Worm (Caenorhabditis elegans) whole organism, L2 larva: ENCODE data around the gene F02D10.3.

Source experiments
- C34F6.9 ChIP-seq: fragments of 150-350 bp; optimal IDR thresholded peaks from 2 replicates; lab custom pipeline; 2014; ENCODE audit warnings: missing biosample characterization, missing genetic modification characterization
- Y55F3AM.14 ChIP-seq: fragments of 200-800 bp; sonication (Bioruptor generic); optimal IDR thresholded peaks from 2 replicates; lab custom pipeline; 2018; ENCODE audit warnings: mild to moderate bottlenecking, missing genetic modification characterization, missing compliant biosample characterization
- ZK546.5 ChIP-seq: sonication (generic microtip); optimal IDR thresholded peaks from 2 replicates; lab custom pipeline; 2017; ENCODE audit warnings: missing biosample characterization, missing genetic modification characterization
- aly-2 ChIP-seq: fragments of 150-350 bp; optimal IDR thresholded peaks from 2 replicates; lab custom pipeline; 2014; ENCODE audit warnings: missing biosample characterization, missing genetic modification characterization
- ama-1 ChIP-seq: fragments of 150-350 bp; optimal IDR thresholded peaks from 2 replicates; lab custom pipeline; 2018; ENCODE audit warnings: inconsistent platforms
- ceh-82 ChIP-seq: fragments of 150-350 bp; optimal IDR thresholded peaks from 2 replicates; lab custom pipeline; 2014; ENCODE audit warnings: missing biosample characterization, missing genetic modification characterization
- dmd-4 ChIP-seq: sonication (generic microtip); optimal IDR thresholded peaks from 2 replicates; lab custom pipeline; 2017; ENCODE audit warnings: missing biosample characterization, missing genetic modification characterization
- egl-27 ChIP-seq: sonication (generic microtip); optimal IDR thresholded peaks from 3 replicates; lab custom pipeline; 2017; ENCODE audit warnings: missing biosample characterization, missing genetic modification reagents, missing genetic modification characterization
- elt-1 ChIP-seq: fragments of 150-350 bp; optimal IDR thresholded peaks from 2 replicates; lab custom pipeline; 2014; ENCODE audit warnings: missing biosample characterization, missing genetic modification characterization
- fos-1 ChIP-seq: fragments of 150-350 bp; optimal IDR thresholded peaks from 2 replicates; lab custom pipeline; 2014; ENCODE audit warnings: missing biosample characterization, missing genetic modification characterization
- gmeb-1 ChIP-seq: fragments of 150-350 bp; optimal IDR thresholded peaks from 2 replicates; lab custom pipeline; 2014; ENCODE audit warnings: missing biosample characterization, missing genetic modification characterization
- lin-11 ChIP-seq: fragments of 150-350 bp; sonication (generic microtip); optimal IDR thresholded peaks from 2 replicates; lab custom pipeline; 2014; ENCODE audit warnings: missing biosample characterization, missing genetic modification characterization, inconsistent platforms, mixed read lengths
- lin-39 ChIP-seq: fragments of 150-350 bp; optimal IDR thresholded peaks from 2 replicates; lab custom pipeline; 2014; ENCODE audit warnings: missing biosample characterization, missing genetic modification reagents, missing genetic modification characterization
- lsy-2 ChIP-seq, 2 experiments: fragments of 150-350 bp in 1 of 2; sonication (generic microtip) in 1 of 2; optimal IDR thresholded peaks; 2 replicates each; lab custom pipeline; 2014 to 2017; ENCODE audit warnings: missing biosample characterization in 2 of 2, missing genetic modification characterization in 2 of 2
- mab-5 ChIP-seq: fragments of 150-350 bp; optimal IDR thresholded peaks from 2 replicates; lab custom pipeline; 2014; ENCODE audit warnings: missing biosample characterization, missing genetic modification characterization
- mbf-1 ChIP-seq: sonication (generic microtip); optimal IDR thresholded peaks from 2 replicates; lab custom pipeline; 2017; ENCODE audit warnings: missing biosample characterization, missing genetic modification characterization
- mdl-1 ChIP-seq, 2 experiments: fragments of 150-350 bp in 1 of 2; sonication (generic microtip) in 1 of 2; optimal IDR thresholded peaks; 2 replicates each; lab custom pipeline; 2017; ENCODE audit warnings: missing biosample characterization in 2 of 2, missing genetic modification characterization in 2 of 2
- nhr-10 ChIP-seq: sonication (generic microtip); optimal IDR thresholded peaks from 2 replicates; lab custom pipeline; 2017; ENCODE audit warnings: missing biosample characterization, missing genetic modification characterization
- nhr-11 ChIP-seq: fragments of 150-350 bp; optimal IDR thresholded peaks from 2 replicates; lab custom pipeline; 2014; ENCODE audit warnings: missing biosample characterization, missing genetic modification characterization
- nhr-129 ChIP-seq: fragments of 150-350 bp; optimal IDR thresholded peaks from 2 replicates; lab custom pipeline; 2014; ENCODE audit warnings: missing biosample characterization, missing genetic modification characterization
- nhr-21 ChIP-seq: fragments of 150-350 bp; optimal IDR thresholded peaks from 2 replicates; lab custom pipeline; 2014; ENCODE audit warnings: missing biosample characterization, missing genetic modification characterization
- nhr-23 ChIP-seq: fragments of 150-350 bp; optimal IDR thresholded peaks from 2 replicates; lab custom pipeline; 2014; ENCODE audit warnings: missing biosample characterization, missing genetic modification reagents, missing genetic modification characterization
- nhr-77 ChIP-seq: fragments of 150-350 bp; optimal IDR thresholded peaks from 2 replicates; lab custom pipeline; 2014; ENCODE audit warnings: missing biosample characterization, missing genetic modification characterization
- peb-1 ChIP-seq: fragments of 150-350 bp; optimal IDR thresholded peaks from 2 replicates; lab custom pipeline; 2014; ENCODE audit warnings: missing biosample characterization, missing genetic modification characterization
- skn-1 ChIP-seq: sonication (generic microtip); optimal IDR thresholded peaks from 2 replicates; lab custom pipeline; 2017; ENCODE audit warnings: missing biosample characterization, missing genetic modification characterization
- sma-3 ChIP-seq: sonication (generic microtip); optimal IDR thresholded peaks from 2 replicates; lab custom pipeline; 2016; ENCODE audit warnings: missing genetic modification reagents, missing genetic modification characterization, missing compliant biosample characterization
- sma-9 ChIP-seq, 2 experiments: fragments of 150-350 bp in 1 of 2; sonication (generic microtip) in 1 of 2; optimal IDR thresholded peaks; 2 replicates each; lab custom pipeline; 2014 to 2016; ENCODE audit warnings: missing genetic modification characterization in 2 of 2, mild to moderate bottlenecking in 1 of 2, missing biosample characterization in 1 of 2, missing compliant biosample characterization in 1 of 2, missing genetic modification reagents in 1 of 2, moderate library complexity in 1 of 2
- unc-55 ChIP-seq: fragments of 150-350 bp; sonication (generic microtip); optimal IDR thresholded peaks from 3 replicates; lab custom pipeline; 2014; ENCODE audit warnings: missing biosample characterization, missing genetic modification reagents, missing genetic modification characterization
- zag-1 ChIP-seq: fragments of 150-350 bp; optimal IDR thresholded peaks from 2 replicates; lab custom pipeline; 2014; ENCODE audit warnings: missing biosample characterization, missing genetic modification characterization
- ztf-1 ChIP-seq: fragments of 200-800 bp; sonication (Bioruptor generic); conservative IDR thresholded peaks from 2 replicates; pipeline ENCODE4 v1.3.6; 2022; ENCODE audit warnings: missing genetic modification characterization, missing compliant biosample characterization
- ztf-11 ChIP-seq: sonication (generic microtip); optimal IDR thresholded peaks from 2 replicates; lab custom pipeline; 2017; ENCODE audit warnings: missing biosample characterization, missing genetic modification characterization
- ztf-4 ChIP-seq: fragments of 150-350 bp; optimal IDR thresholded peaks from 2 replicates; lab custom pipeline; 2014; ENCODE audit warnings: missing biosample characterization, missing genetic modification characterization

F02D10.3 gene

ce11 chrX:13484813-13485212, 22.4 kb upstream of the F02D10.3 start, which contains the start of gene srd-51:
Gene srd-51, minus strand, starts transcription at chrX:13484913.
- TF ChIP-seq elt-1 (tag; lab: Kevin White, UChicago) (no peak), Y55F3AM.14 (no peak), nhr-10 (tag; lab: Kevin White, UChicago) (no peak), skn-1 (tag; lab: Kevin White, UChicago) (no peak), nhr-23 (tag; lab: Kevin White, UChicago) (no peak), peb-1 (no peak), ama-1 (lab: Kevin White, UChicago) (no peak), nhr-11 (tag; lab: Kevin White, UChicago) (no peak), mbf-1 (tag; lab: Kevin White, UChicago) (no peak), egl-27 (tag; lab: Kevin White, UChicago) (no peak), ztf-4 (tag; lab: Kevin White, UChicago) (no peak), ztf-11 (tag; lab: Kevin White, UChicago) (no peak), lin-39 (tag; lab: Kevin White, UChicago) (no peak)

ce11 chrX:13481704-13482103, 19.3 kb upstream of the F02D10.3 start, which contains the start of gene srd-50:
Gene srd-50, minus strand, starts transcription at chrX:13481804.
- TF ChIP-seq unc-55 (no peak), lin-39 (tag; lab: Kevin White, UChicago) (no peak), egl-27 (tag; lab: Kevin White, UChicago) (no peak), lsy-2 (tag; optimal IDR thresholded peaks at IDR 0.05; lab: Kevin White, UChicago) (no peak), lin-11 (tag; lab: Kevin White, UChicago) (no peak), mab-5 (tag; lab: Kevin White, UChicago) (no peak), skn-1 (tag; lab: Kevin White, UChicago) (no peak), nhr-77 (no peak), nhr-11 (tag; lab: Kevin White, UChicago) (no peak), nhr-129 (tag; lab: Kevin White, UChicago) (no peak), dmd-4 (tag; lab: Kevin White, UChicago) (no peak), ZK546.5 (no peak), mdl-1 (tag; optimal IDR thresholded peaks at IDR 0.05; lab: Kevin White, UChicago) (no peak), nhr-21 (no peak), sma-9 (GFP tag; optimal IDR thresholded peaks at IDR 0.05; lab: Kevin White, UChicago) (no peak), sma-9 (tag; optimal IDR thresholded peaks at IDR 0.05; lab: Kevin White, UChicago) (no peak), ama-1 (lab: Kevin White, UChicago) (no peak), aly-2 (tag; lab: Kevin White, UChicago) (no peak), ztf-4 (tag; lab: Kevin White, UChicago) (no peak)
- TF ChIP-seq, all 48 proteins: peak for 0

- TF ChIP-seq lin-39 (tag; lab: Kevin White, UChicago) (no peak), Y55F3AM.14 (no peak), nhr-11 (tag; lab: Kevin White, UChicago) (no peak), zag-1 (tag; lab: Kevin White, UChicago) (no peak), dmd-4 (tag; lab: Kevin White, UChicago) (no peak), unc-55 (no peak), skn-1 (tag; lab: Kevin White, UChicago) (no peak), ztf-4 (tag; lab: Kevin White, UChicago) (no peak), ceh-82 (tag; lab: Kevin White, UChicago) (no peak)
These were observed 14.9 kb upstream of the F02D10.3 start, which contains the start of gene efn-3 for ce11 chrX:13477356-13477755. Gene efn-3, minus strand, starts transcription at chrX:13477456.

- TF ChIP-seq lsy-2 (tag; optimal IDR thresholded peaks at IDR 0.05; lab: Kevin White, UChicago) (no peak), unc-55 (peak; percentile 39)
- TF ChIP-seq, all 48 proteins: peak for 1
These were observed 9.4 kb upstream of the F02D10.3 start, which contains the start of gene tre-4 for ce11 chrX:13471855-13472254. Gene tre-4, plus strand, starts transcription at chrX:13472155.

- TF ChIP-seq skn-1 (tag; lab: Kevin White, UChicago), result no peak
- no peak for TF ChIP-seq ztf-11 (tag; lab: Kevin White, UChicago)
- TF ChIP-seq ztf-1 (GFP tag; lab: Robert Waterston, UW), result no peak
- TF ChIP-seq zag-1 (tag; lab: Kevin White, UChicago), result no peak
- TF ChIP-seq ceh-82 (tag; lab: Kevin White, UChicago), result no peak
- TF ChIP-seq fos-1 (tag; lab: Kevin White, UChicago), result peak; percentile 0
- no peak for TF ChIP-seq aly-2 (tag; lab: Kevin White, UChicago)
- no peak for TF ChIP-seq nhr-21
- TF ChIP-seq gmeb-1 (tag; lab: Kevin White, UChicago), result no peak
- TF ChIP-seq lin-39 (tag; lab: Kevin White, UChicago), result no peak
- peak; percentile 23 for TF ChIP-seq sma-3 (GFP tag; lab: Kevin White, UChicago)
- no peak for TF ChIP-seq peb-1
- TF ChIP-seq C34F6.9, result no peak
These were observed 7.7 kb upstream of the F02D10.3 start for ce11 chrX:13469907-13470647.
